Fruit fly (Drosophila melanogaster) whole organism, embryonic: ENCODE results near the gene Cbl.

Source experiments
- Atf-2 ChIP-seq: fragments of 200-800 bp; sonication (Bioruptor generic); optimal IDR thresholded peaks from 2 replicates; lab custom pipeline; 2016; ENCODE audit warnings: missing biosample characterization, missing genetic modification characterization
- BtbVII ChIP-seq: fragments of 200-800 bp; sonication (Bioruptor generic); optimal IDR thresholded peaks from 3 replicates; lab custom pipeline; 2017; ENCODE audit warnings: missing biosample characterization, mild to moderate bottlenecking, missing genetic modification characterization
- Bteb2 ChIP-seq: fragments of 200-800 bp; sonication (Bioruptor generic); optimal IDR thresholded peaks from 2 replicates; lab custom pipeline; 2016; ENCODE audit warnings: missing biosample characterization, missing genetic modification characterization
- CG10147 ChIP-seq: fragments of 200-800 bp; sonication (Bioruptor generic); optimal IDR thresholded peaks from 2 replicates; lab custom pipeline; 2019; ENCODE audit warnings: missing biosample characterization, mild to moderate bottlenecking, missing genetic modification characterization, moderate library complexity
- CG10321 ChIP-seq: fragments of 200-800 bp; sonication (Bioruptor generic); IDR thresholded peaks from 2 replicates; pipeline ENCODE4 v1.3.6; 2022; ENCODE audit warnings: missing biosample characterization, missing genetic modification characterization
- CG10462 ChIP-seq: fragments of 200-800 bp; sonication (Bioruptor generic); optimal IDR thresholded peaks from 2 replicates; lab custom pipeline; 2016; ENCODE audit warnings: missing biosample characterization, missing genetic modification characterization
- CG11247 ChIP-seq: fragments of 200-800 bp; sonication (Bioruptor generic); IDR thresholded peaks from 2 replicates; pipeline ENCODE4 v1.3.6; 2022; ENCODE audit warnings: missing biosample characterization, missing genetic modification characterization
- CG11504 ChIP-seq: fragments of 200-800 bp; sonication (Bioruptor generic); optimal IDR thresholded peaks from 3 replicates; lab custom pipeline; 2019; ENCODE audit warnings: missing biosample characterization, mild to moderate bottlenecking, missing genetic modification characterization, moderate library complexity
- CG11560 ChIP-seq: fragments of 200-800 bp; sonication (Bioruptor generic); IDR thresholded peaks from 3 replicates; pipeline ENCODE4 v1.3.6; 2022; ENCODE audit warnings: missing biosample characterization, missing genetic modification characterization
- CG12299 ChIP-seq: fragments of 200-800 bp; sonication (Bioruptor generic); optimal IDR thresholded peaks from 2 replicates; lab custom pipeline; 2018; ENCODE audit warnings: missing biosample characterization, mild to moderate bottlenecking, missing genetic modification characterization
- CG13624 ChIP-seq: fragments of 200-800 bp; sonication (Bioruptor generic); optimal IDR thresholded peaks from 2 replicates; lab custom pipeline; 2016; ENCODE audit warnings: missing biosample characterization, missing genetic modification characterization
- CG14710 ChIP-seq: fragments of 200-800 bp; sonication (Bioruptor generic); optimal IDR thresholded peaks from 3 replicates; lab custom pipeline; 2019; ENCODE audit warnings: missing biosample characterization, mild to moderate bottlenecking, missing genetic modification characterization, moderate library complexity
- CG1603 ChIP-seq: fragments of 200-800 bp; sonication (Bioruptor generic); optimal IDR thresholded peaks from 2 replicates; lab custom pipeline; 2019; ENCODE audit warnings: missing biosample characterization, mild to moderate bottlenecking, missing genetic modification characterization, moderate library complexity
- CG3065 ChIP-seq: fragments of 200-800 bp; sonication (Bioruptor generic); optimal IDR thresholded peaks from 2 replicates; lab custom pipeline; 2016; ENCODE audit warnings: missing biosample characterization, missing genetic modification characterization
- CG31224 ChIP-seq: fragments of 200-800 bp; sonication (Bioruptor generic); IDR thresholded peaks from 2 replicates; pipeline ENCODE4 v1.3.6; 2022; ENCODE audit warnings: missing biosample characterization, missing genetic modification characterization
- CG31441 ChIP-seq: fragments of 200-800 bp; sonication (Bioruptor generic); IDR thresholded peaks from 2 replicates; pipeline ENCODE4 v1.3.6; 2022; ENCODE audit warnings: missing biosample characterization, missing genetic modification characterization
- CG32767 ChIP-seq: fragments of 200-800 bp; sonication (Bioruptor generic); IDR thresholded peaks from 2 replicates; pipeline ENCODE4 v1.3.6; 2022; ENCODE audit warnings: missing biosample characterization, missing genetic modification characterization
- CG3407 ChIP-seq: fragments of 200-800 bp; sonication (Bioruptor generic); optimal IDR thresholded peaks from 2 replicates; lab custom pipeline; 2018; ENCODE audit warnings: missing biosample characterization, mild to moderate bottlenecking, missing genetic modification characterization
- CG34224 ChIP-seq: fragments of 200-800 bp; sonication (Bioruptor generic); IDR thresholded peaks from 3 replicates; pipeline ENCODE4 v1.3.6; 2022; ENCODE audit warnings: missing biosample characterization, missing genetic modification characterization; ENCODE audit not compliant: partially characterized antibody
- CG9609 ChIP-seq: fragments of 200-800 bp; sonication (Bioruptor generic); optimal IDR thresholded peaks from 3 replicates; lab custom pipeline; 2016; ENCODE audit warnings: missing biosample characterization, missing genetic modification characterization
- CG9727 ChIP-seq: fragments of 200-800 bp; sonication (Bioruptor generic); optimal IDR thresholded peaks from 3 replicates; lab custom pipeline; 2017; ENCODE audit warnings: missing biosample characterization, mild to moderate bottlenecking, missing genetic modification characterization
- D ChIP-seq, 2 experiments: fragments of 200-800 bp in 1 of 2; fragments of >200 bp in 1 of 2; sonication (Bioruptor generic) in 1 of 2; optimal IDR thresholded peaks; 2 replicates in 1 of 2; 3 replicates in 1 of 2; lab custom pipeline; 2017; ENCODE audit warnings: mild to moderate bottlenecking in 1 of 2, missing biosample characterization in 1 of 2, missing genetic modification characterization in 1 of 2, missing genetic modification reagents in 1 of 2
- Dip3 ChIP-seq: fragments of 200-800 bp; sonication (Bioruptor generic); optimal IDR thresholded peaks from 3 replicates; lab custom pipeline; 2016; ENCODE audit warnings: missing biosample characterization, missing genetic modification characterization
- Eip74EF ChIP-seq, 2 experiments: fragments of 200-800 bp in 1 of 2; fragments of >200 bp in 1 of 2; sonication (Bioruptor generic) in 1 of 2; optimal IDR thresholded peaks; 2 replicates each; lab custom pipeline; 2017 to 2019; ENCODE audit warnings: missing biosample characterization in 2 of 2, missing genetic modification characterization in 2 of 2, mild to moderate bottlenecking in 1 of 2, moderate library complexity in 1 of 2
- HLH4C ChIP-seq: fragments of 200-800 bp; sonication (Bioruptor generic); IDR thresholded peaks from 3 replicates; pipeline ENCODE4 v1.3.6; 2022; ENCODE audit warnings: missing biosample characterization, missing genetic modification characterization; ENCODE audit not compliant: partially characterized antibody
- Hr78 ChIP-seq, 2 experiments: fragments of 200-800 bp in 1 of 2; fragments of >200 bp in 1 of 2; sonication (Bioruptor generic) in 1 of 2; optimal IDR thresholded peaks; 2 replicates each; lab custom pipeline; 2017 to 2019; ENCODE audit warnings: missing biosample characterization in 2 of 2, missing genetic modification characterization in 2 of 2, mild to moderate bottlenecking in 1 of 2, moderate library complexity in 1 of 2
- Lhr ChIP-seq: fragments of 200-800 bp; sonication (Bioruptor generic); optimal IDR thresholded peaks from 3 replicates; lab custom pipeline; 2017; ENCODE audit warnings: mild to moderate bottlenecking, missing biosample characterization, missing genetic modification reagents, missing genetic modification characterization
- Meics ChIP-seq: fragments of 200-800 bp; sonication (Bioruptor generic); optimal IDR thresholded peaks from 2 replicates; lab custom pipeline; 2017; ENCODE audit warnings: missing biosample characterization, mild to moderate bottlenecking, missing genetic modification characterization
- Oli ChIP-seq: fragments of 200-800 bp; sonication (Bioruptor generic); optimal IDR thresholded peaks from 2 replicates; lab custom pipeline; 2018; ENCODE audit warnings: missing biosample characterization, mild to moderate bottlenecking, missing genetic modification characterization, moderate library complexity
- Side ChIP-seq: fragments of 200-800 bp; sonication (Bioruptor generic); optimal IDR thresholded peaks from 2 replicates; lab custom pipeline; 2016; ENCODE audit warnings: missing biosample characterization, missing genetic modification characterization
- Sry-β ChIP-seq: fragments of 200-800 bp; sonication (Bioruptor generic); optimal IDR thresholded peaks from 2 replicates; lab custom pipeline; 2018; ENCODE audit warnings: missing biosample characterization, mild to moderate bottlenecking, missing genetic modification characterization, moderate library complexity
- amos ChIP-seq: fragments of 200-800 bp; sonication (Bioruptor generic); IDR thresholded peaks from 2 replicates; pipeline ENCODE4 v1.3.6; 2022; ENCODE audit warnings: missing biosample characterization, missing genetic modification characterization; ENCODE audit not compliant: partially characterized antibody
- cato ChIP-seq: fragments of 200-800 bp; sonication (Bioruptor generic); optimal IDR thresholded peaks from 2 replicates; lab custom pipeline; 2016; ENCODE audit warnings: missing biosample characterization, missing genetic modification characterization, borderline replicate concordance
- caup ChIP-seq: fragments of 200-800 bp; sonication (Bioruptor generic); optimal IDR thresholded peaks from 3 replicates; lab custom pipeline; 2017; ENCODE audit warnings: missing biosample characterization, mild to moderate bottlenecking, missing genetic modification characterization, moderate library complexity; ENCODE audit not compliant: severe bottlenecking
- chn ChIP-seq: fragments of 200-800 bp; sonication (Bioruptor generic); optimal IDR thresholded peaks from 2 replicates; lab custom pipeline; 2016; ENCODE audit warnings: missing biosample characterization, missing genetic modification characterization
- en ChIP-seq: fragments of 200-800 bp; sonication (Bioruptor generic); optimal IDR thresholded peaks from 2 replicates; lab custom pipeline; 2016; ENCODE audit warnings: missing biosample characterization, missing genetic modification characterization
- gsb-n ChIP-seq: fragments of 200-800 bp; sonication (Bioruptor generic); optimal IDR thresholded peaks from 3 replicates; lab custom pipeline; 2018; ENCODE audit warnings: missing biosample characterization, mild to moderate bottlenecking, missing genetic modification characterization
- hkb ChIP-seq, 2 experiments: fragments of 200-800 bp in 1 of 2; fragments of >200 bp in 1 of 2; sonication (Bioruptor generic) in 1 of 2; IDR thresholded peaks in 1 of 2; optimal IDR thresholded peaks in 1 of 2; 2 replicates each; pipeline versions ENCODE4 v1.3.6 to Lab custom; 2017 to 2022; ENCODE audit warnings: missing biosample characterization in 1 of 2, missing genetic modification characterization in 1 of 2
- nerfin-1 ChIP-seq: fragments of 200-800 bp; sonication (Bioruptor generic); optimal IDR thresholded peaks from 3 replicates; lab custom pipeline; 2019; ENCODE audit warnings: missing biosample characterization, mild to moderate bottlenecking, missing genetic modification characterization, moderate library complexity
- nmo ChIP-seq: fragments of 200-800 bp; sonication (Bioruptor generic); optimal IDR thresholded peaks from 2 replicates; lab custom pipeline; 2018; ENCODE audit warnings: missing biosample characterization, mild to moderate bottlenecking, missing genetic modification characterization, moderate library complexity
- pum ChIP-seq: fragments of 200-800 bp; sonication (Bioruptor generic); optimal IDR thresholded peaks from 2 replicates; lab custom pipeline; 2016; ENCODE audit warnings: missing biosample characterization, missing genetic modification characterization
- run ChIP-seq: fragments of 200-800 bp; sonication (Bioruptor generic); optimal IDR thresholded peaks from 3 replicates; lab custom pipeline; 2018; ENCODE audit warnings: missing biosample characterization, mild to moderate bottlenecking, missing genetic modification characterization
- sens ChIP-seq: fragments of 200-800 bp; sonication (Bioruptor generic); peaks from one replicate; lab custom pipeline; 2016; ENCODE audit warnings: missing biosample characterization, missing genetic modification characterization
- seq ChIP-seq: fragments of 200-800 bp; sonication (Bioruptor generic); IDR thresholded peaks from 2 replicates; pipeline ENCODE4 v1.3.6; 2022; ENCODE audit warnings: missing biosample characterization, missing genetic modification characterization
- sima ChIP-seq: fragments of 200-800 bp; sonication (Bioruptor generic); optimal IDR thresholded peaks from 2 replicates; lab custom pipeline; 2016; ENCODE audit warnings: missing biosample characterization, missing genetic modification characterization
- stc ChIP-seq: fragments of 200-800 bp; sonication (Bioruptor generic); IDR thresholded peaks from 2 replicates; pipeline ENCODE4 v1.3.6; 2022; ENCODE audit warnings: missing biosample characterization, missing genetic modification characterization
- tio ChIP-seq: fragments of 200-800 bp; sonication (Bioruptor generic); optimal IDR thresholded peaks from 2 replicates; lab custom pipeline; 2017; ENCODE audit warnings: missing biosample characterization, missing genetic modification characterization, inconsistent platforms
- vnd ChIP-seq: fragments of 200-800 bp; sonication (Bioruptor generic); IDR thresholded peaks from 3 replicates; pipeline ENCODE4 v1.3.6; 2022; ENCODE audit warnings: missing biosample characterization, missing genetic modification characterization; ENCODE audit not compliant: partially characterized antibody
- vvl ChIP-seq: fragments of 200-800 bp; sonication (Bioruptor generic); IDR thresholded peaks from 2 replicates; pipeline ENCODE4 v1.3.6; 2022; ENCODE audit warnings: missing biosample characterization, missing genetic modification characterization
- zfh2 ChIP-seq: fragments of 200-800 bp; sonication (Bioruptor generic); optimal IDR thresholded peaks from 2 replicates; lab custom pipeline; 2016; ENCODE audit warnings: missing biosample characterization, missing genetic modification characterization

The Cbl gene

DNA sequence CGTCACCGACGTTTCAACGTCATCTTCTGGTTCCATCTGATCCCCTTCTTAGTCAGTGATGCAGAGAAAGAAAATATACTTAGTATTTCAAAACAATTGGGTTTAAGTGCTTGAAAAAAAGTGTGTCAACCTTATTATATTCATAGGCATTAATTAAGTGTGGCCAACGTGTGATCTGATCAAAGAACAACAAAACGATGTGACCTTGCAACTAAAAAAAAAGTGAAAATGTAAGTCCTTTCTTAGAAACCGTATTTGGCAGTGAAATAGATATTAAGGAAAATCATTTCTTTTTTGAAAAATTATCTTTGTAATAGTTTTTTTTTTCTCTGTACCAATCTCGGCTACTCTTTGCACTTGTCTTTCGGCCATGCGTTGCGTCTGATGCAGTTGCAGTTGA lies 39.7 kb upstream of the Cbl start (continued):
- no peak for TF ChIP-seq Eip74EF (GFP tag; optimal IDR thresholded peaks at IDR 0.05; lab: Kevin White, UChicago)
- TF ChIP-seq CG3407 (GFP tag; lab: Kevin White, UChicago) = no peak
- peak; percentile 86 for TF ChIP-seq sens (GFP tag; lab: Kevin White, UChicago)
- no peak for TF ChIP-seq CG9727
- peak; percentile 44 for TF ChIP-seq nmo
- no peak for TF ChIP-seq gsb-n (tag; lab: Kevin White, UChicago)
- no peak for TF ChIP-seq hkb (optimal IDR thresholded peaks at IDR 0.05; lab: Kevin White, UChicago)
- no peak for TF ChIP-seq hkb (GFP tag; IDR thresholded peaks at IDR 0.05; lab: Robert Waterston, UW)
- no peak for TF ChIP-seq nerfin-1 (tag; lab: Kevin White, UChicago)
- TF ChIP-seq Oli (tag; lab: Kevin White, UChicago) = peak; percentile 25
- no peak for TF ChIP-seq BtbVII
- TF ChIP-seq Hr78 (GFP tag; optimal IDR thresholded peaks at IDR 0.05; lab: Kevin White, UChicago) = no peak
- peak; percentile 58 for TF ChIP-seq CG11504 (tag; lab: Kevin White, UChicago)
- TF ChIP-seq CG11560 (tag; lab: Robert Waterston, UW) = no peak
- TF ChIP-seq HLH4C (GFP tag; lab: Robert Waterston, UW) = no peak
- TF ChIP-seq CG14710 = peak; percentile 15
- no peak for TF ChIP-seq amos (GFP tag; lab: Robert Waterston, UW)
- no peak for TF ChIP-seq Bteb2 (GFP tag; lab: Kevin White, UChicago)
- TF ChIP-seq CG12299 = no peak
- TF ChIP-seq CG10147 (GFP tag; lab: Kevin White, UChicago) = no peak
- TF ChIP-seq Side (GFP tag; lab: Kevin White, UChicago) = no peak
- TF ChIP-seq CG9609 = peak; percentile 10
- no peak for TF ChIP-seq chn (GFP tag; lab: Kevin White, UChicago)
- no peak for TF ChIP-seq sima (GFP tag; lab: Kevin White, UChicago)
- TF ChIP-seq Lhr = peak; percentile 4
- TF ChIP-seq en (GFP tag; lab: Kevin White, UChicago) = no peak
- no peak for TF ChIP-seq Dip3 (GFP tag; lab: Kevin White, UChicago)
- no peak for TF ChIP-seq CG11247 (GFP tag; lab: Robert Waterston, UW)
- TF ChIP-seq CG10462 (GFP tag; lab: Kevin White, UChicago) = no peak
- TF ChIP-seq CG31441 (GFP tag; lab: Robert Waterston, UW) = peak; percentile 29; the same call in 1 of the 2 replicates
- TF ChIP-seq Meics = no peak
- TF ChIP-seq D (optimal IDR thresholded peaks at IDR 0.05; lab: Kevin White, UChicago) = no peak
- TF ChIP-seq D (GFP tag; optimal IDR thresholded peaks at IDR 0.05; lab: Kevin White, UChicago) = peak; percentile 24
- TF ChIP-seq pum = no peak
- TF ChIP-seq CG32767 (GFP tag; lab: Robert Waterston, UW) = no peak
- TF ChIP-seq zfh2 (GFP tag; lab: Kevin White, UChicago) = no peak
- TF ChIP-seq stc (GFP tag; lab: Robert Waterston, UW) = no peak
- TF ChIP-seq CG34224 (GFP tag; lab: Robert Waterston, UW) = no peak
- TF ChIP-seq Sry-β (GFP tag; lab: Kevin White, UChicago) = no peak
- TF ChIP-seq tio (GFP tag; lab: Kevin White, UChicago) = peak; percentile 10
- no peak for TF ChIP-seq vvl (GFP tag; lab: Robert Waterston, UW)
- TF ChIP-seq seq (GFP tag; lab: Robert Waterston, UW) = no peak
- no peak for TF ChIP-seq CG13624 (GFP tag; lab: Kevin White, UChicago)
- TF ChIP-seq CG3065 (GFP tag; lab: Kevin White, UChicago) = no peak
- no peak for TF ChIP-seq CG10321 (GFP tag; lab: Robert Waterston, UW)
- TF ChIP-seq cato (GFP tag; lab: Kevin White, UChicago) = no peak
- no peak for TF ChIP-seq CG1603 (tag; lab: Kevin White, UChicago)
- no peak for TF ChIP-seq Atf-2 (GFP tag; lab: Kevin White, UChicago)
- no peak for TF ChIP-seq caup
- TF ChIP-seq CG31224 (GFP tag; lab: Robert Waterston, UW) = no peak
- TF ChIP-seq run (tag; lab: Kevin White, UChicago) = no peak
- no peak for TF ChIP-seq vnd (GFP tag; lab: Robert Waterston, UW)
